Worm (Caenorhabditis elegans): ENCODE measurements around the gene C05B5.12.

Gene C05B5.12

DNA sequence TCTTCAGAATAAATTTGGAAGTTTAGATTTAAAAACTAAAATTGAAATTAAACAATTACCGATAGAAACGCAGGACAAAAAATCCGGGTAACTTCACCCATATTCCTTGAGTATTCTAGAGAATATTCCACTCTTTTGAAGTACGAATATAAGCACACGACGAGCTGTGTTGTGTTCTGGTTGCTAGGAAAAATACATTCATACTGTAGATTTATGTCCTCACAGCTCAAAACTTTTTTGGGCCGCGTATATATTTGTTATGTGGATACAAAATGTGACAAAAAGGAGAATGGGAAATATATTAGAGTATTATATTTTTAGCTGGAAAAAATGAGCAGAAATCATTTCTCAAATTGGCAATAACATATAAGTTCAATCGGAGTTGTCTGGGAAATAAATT, 46.0 kb downstream of the C05B5.12 start, which contains the start of gene M04D8.5:
M04D8.5 (minus strand) TSS at position 101 of the 400 bp plus-strand sequence.
- TF ChIP-seq pha-4 (tag; optimal IDR thresholded peaks at IDR 0.05), result no peak

DNA sequence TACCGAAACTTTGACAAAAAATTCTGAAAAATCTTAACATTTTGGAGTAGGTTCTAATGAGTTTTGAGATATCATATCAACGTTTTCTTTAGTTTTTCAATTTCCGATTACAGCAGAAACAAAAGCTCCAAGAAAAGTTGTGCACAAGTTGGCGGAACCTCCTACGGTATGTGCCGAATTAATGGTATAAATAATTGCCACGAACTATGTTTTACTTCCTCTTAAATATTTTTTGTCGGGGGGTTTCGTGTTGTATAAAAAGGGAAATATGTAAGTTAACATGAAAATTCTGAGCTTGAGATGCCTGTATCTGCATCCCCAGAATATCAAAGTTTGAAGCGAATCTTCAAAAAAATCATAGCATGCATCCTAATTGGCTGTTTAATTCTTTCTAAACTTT, 46.7 kb downstream of the C05B5.12 start, which contains the start of gene M04D8.8:
M04D8.8 (plus strand) TSS at position 301 of the 400 bp plus-strand sequence.
- TF ChIP-seq ceh-18 (tag; optimal IDR thresholded peaks at IDR 0.05) (no peak), nhr-11 (tag; optimal IDR thresholded peaks at IDR 0.05) (no peak), ahr-1 (tag; optimal IDR thresholded peaks at IDR 0.05) (no peak), pros-1 (tag; optimal IDR thresholded peaks at IDR 0.05) (no peak), unc-86 (tag; optimal IDR thresholded peaks at IDR 0.05) (no peak), hlh-8 (tag; optimal IDR thresholded peaks at IDR 0.05) (no peak), ceh-48 (tag; optimal IDR thresholded peaks at IDR 0.05) (no peak), zip-5 (tag; optimal IDR thresholded peaks at IDR 0.05) (no peak), mec-3 (tag; optimal IDR thresholded peaks at IDR 0.05; ENCODE audit: borderline replicate concordance) (no peak), elt-2 (tag; optimal IDR thresholded peaks at IDR 0.05) (no peak), K09A11.1 (tag; optimal IDR thresholded peaks at IDR 0.05; ENCODE audit: insufficient read depth) (no peak), ceh-9 (tag; optimal IDR thresholded peaks at IDR 0.05) (no peak), sox-2 (GFP tag; IDR thresholded peaks at IDR 0.05) (no peak), nfya-1 (tag; optimal IDR thresholded peaks at IDR 0.05) (no peak), ttx-3 (tag; optimal IDR thresholded peaks at IDR 0.05) (no peak), fkh-6 (tag; optimal IDR thresholded peaks at IDR 0.05) (no peak), syd-9 (tag; optimal IDR thresholded peaks at IDR 0.05) (no peak), hlh-15 (tag; optimal IDR thresholded peaks at IDR 0.05) (no peak), sdc-2 (tag; optimal IDR thresholded peaks at IDR 0.05) (no peak)

DNA sequence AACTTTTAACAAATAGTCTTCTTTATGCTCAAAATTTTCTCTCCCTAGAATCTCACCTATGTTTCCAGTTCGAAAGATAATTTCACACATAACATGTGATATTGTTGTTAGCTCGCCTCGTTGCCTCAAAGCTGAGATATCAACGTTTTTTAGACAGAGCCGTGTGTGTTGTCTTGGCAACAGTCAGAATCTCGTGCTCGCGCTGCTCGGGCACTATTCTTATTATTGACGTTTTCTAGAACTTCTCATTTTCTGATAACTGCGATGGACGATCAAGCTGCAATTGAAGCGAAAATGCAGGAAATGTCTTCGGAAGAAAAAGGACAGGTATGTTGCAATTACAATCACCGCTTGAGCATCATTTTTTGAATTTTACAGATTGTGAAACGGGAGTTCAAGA, 48.6 kb downstream of the C05B5.12 start, which contains the start of gene xbx-3:
xbx-3 (plus strand) TSS at position 163 of the 400 bp plus-strand sequence.
- no peak for TF ChIP-seq ceh-48 (tag; optimal IDR thresholded peaks at IDR 0.05)
- TF ChIP-seq dmd-4 (tag; optimal IDR thresholded peaks at IDR 0.05; ENCODE audit: borderline replicate concordance), result no peak
- no peak for TF ChIP-seq C08G9.2 (tag; optimal IDR thresholded peaks at IDR 0.05)
- no peak for TF ChIP-seq nhr-232 (tag; optimal IDR thresholded peaks at IDR 0.05)
- TF ChIP-seq Y22D7AL.16 (tag; optimal IDR thresholded peaks at IDR 0.05), result no peak
- TF ChIP-seq ceh-30 (tag; optimal IDR thresholded peaks at IDR 0.05), result no peak
- no peak for TF ChIP-seq rnt-1 (tag; optimal IDR thresholded peaks at IDR 0.05)
- no peak for TF ChIP-seq syd-9 (tag; optimal IDR thresholded peaks at IDR 0.05)
- no peak for TF ChIP-seq ceh-14 (tag; optimal IDR thresholded peaks at IDR 0.05)
- no peak for TF ChIP-seq fax-1 (tag; optimal IDR thresholded peaks at IDR 0.05)
- no peak for TF ChIP-seq unc-86 (tag; optimal IDR thresholded peaks at IDR 0.05)
- no peak for TF ChIP-seq odd-2 (tag; optimal IDR thresholded peaks at IDR 0.05)
- TF ChIP-seq fkh-6 (tag; optimal IDR thresholded peaks at IDR 0.05), result no peak
- TF ChIP-seq sdc-2 (tag; optimal IDR thresholded peaks at IDR 0.05), result no peak
- no peak for TF ChIP-seq ttx-3 (tag; optimal IDR thresholded peaks at IDR 0.05)
- no peak for TF ChIP-seq hlh-13 (GFP tag; optimal IDR thresholded peaks at IDR 0.05)
- TF ChIP-seq sox-2 (GFP tag; IDR thresholded peaks at IDR 0.05), result no peak

DNA sequence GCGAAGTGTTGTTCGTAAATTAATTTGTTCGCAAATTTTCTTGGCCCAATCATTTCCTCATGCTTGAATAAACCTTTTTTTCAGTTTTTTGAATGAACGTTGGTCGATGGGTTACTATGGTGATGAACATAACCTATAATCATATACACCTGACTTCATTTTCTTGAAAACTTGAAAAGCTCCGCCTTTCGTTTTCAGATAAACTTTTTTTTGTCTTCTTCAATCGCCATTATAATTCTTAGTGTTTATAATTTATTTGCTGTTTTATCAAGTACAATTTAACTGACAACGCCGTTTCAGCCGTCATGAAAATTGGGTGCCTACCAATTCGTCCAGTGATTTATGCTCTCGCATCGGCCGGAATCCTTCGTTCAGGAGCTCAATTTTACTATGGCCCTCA, 50.0 kb downstream of the C05B5.12 start, which contains the start of gene M04D8.7:
M04D8.7 (plus strand) TSS at position 301 of the 400 bp plus-strand sequence.
- TF ChIP-seq pag-3 (tag; optimal IDR thresholded peaks at IDR 0.05; ENCODE audit: borderline replicate concordance) (no peak), ama-1 (optimal IDR thresholded peaks at IDR 0.05) (no peak), ceh-18 (tag; optimal IDR thresholded peaks at IDR 0.05) (no peak), fkh-6 (tag; optimal IDR thresholded peaks at IDR 0.05) (no peak)

Measured in whole organism, late embryonic.